Fruit fly (Drosophila melanogaster): ENCODE results near the gene CG17376.

Gene CG17376

DNA sequence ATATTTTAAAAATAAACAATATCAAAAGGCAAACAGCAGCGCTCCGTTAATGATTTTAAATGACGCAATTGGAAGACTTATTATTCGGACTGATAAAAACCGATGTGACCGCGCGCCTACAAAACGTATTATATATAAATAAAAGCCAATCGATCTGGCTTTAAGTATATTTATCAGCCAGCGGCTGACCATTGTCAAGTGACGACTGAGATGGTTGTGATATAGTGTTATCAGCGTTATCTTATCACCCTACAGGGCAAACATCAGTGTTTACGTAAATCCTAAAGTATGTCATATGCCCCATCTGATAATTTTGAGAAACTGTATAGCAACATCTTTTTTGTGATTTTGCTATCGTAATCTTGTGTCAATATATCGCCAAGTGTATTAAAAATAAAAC lies 11.3 kb downstream of the CG17376 start:
- TF ChIP-seq cnc (optimal IDR thresholded peaks at IDR 0.05), result no peak
- TF ChIP-seq CG7101 (tag; optimal IDR thresholded peaks at IDR 0.05), result no peak
- TF ChIP-seq CG14711 (tag; optimal IDR thresholded peaks at IDR 0.05), result no peak
- no peak for TF ChIP-seq Clk (GFP tag; optimal IDR thresholded peaks at IDR 0.05)
- TF ChIP-seq tj (GFP tag; optimal IDR thresholded peaks at IDR 0.05), result no peak
- peak; percentile 23 for TF ChIP-seq CG5204 (GFP tag; optimal IDR thresholded peaks at IDR 0.05)
- no peak for TF ChIP-seq bab1 (GFP tag; optimal IDR thresholded peaks at IDR 0.05)
- no peak for TF ChIP-seq Mnt (GFP tag; optimal IDR thresholded peaks at IDR 0.05)
- TF ChIP-seq CG12768 (GFP tag; optimal IDR thresholded peaks at IDR 0.05), result peak; percentile 48
- no peak for TF ChIP-seq pad (GFP tag; optimal IDR thresholded peaks at IDR 0.05)
- TF ChIP-seq CG1620 (GFP tag; optimal IDR thresholded peaks at IDR 0.05), result no peak
- TF ChIP-seq toe (GFP tag; optimal IDR thresholded peaks at IDR 0.05), result no peak
- TF ChIP-seq Crg-1 (GFP tag; optimal IDR thresholded peaks at IDR 0.05), result no peak
- TF ChIP-seq cic (GFP tag; optimal IDR thresholded peaks at IDR 0.05), result peak; percentile 80
- TF ChIP-seq Hr96 (GFP tag; optimal IDR thresholded peaks at IDR 0.05), result no peak
- TF ChIP-seq CG7045 (GFP tag; optimal IDR thresholded peaks at IDR 0.05), result peak; percentile 5
- peak; percentile 31 for TF ChIP-seq CG33017 (tag; optimal IDR thresholded peaks at IDR 0.05)
- no peak for TF ChIP-seq ovo (GFP tag; optimal IDR thresholded peaks at IDR 0.05)
- no peak for TF ChIP-seq CG11617 (GFP tag; optimal IDR thresholded peaks at IDR 0.05)
- TF ChIP-seq kay (GFP tag; ENCODE audit: borderline replicate concordance), result peak; percentile 94

DNA sequence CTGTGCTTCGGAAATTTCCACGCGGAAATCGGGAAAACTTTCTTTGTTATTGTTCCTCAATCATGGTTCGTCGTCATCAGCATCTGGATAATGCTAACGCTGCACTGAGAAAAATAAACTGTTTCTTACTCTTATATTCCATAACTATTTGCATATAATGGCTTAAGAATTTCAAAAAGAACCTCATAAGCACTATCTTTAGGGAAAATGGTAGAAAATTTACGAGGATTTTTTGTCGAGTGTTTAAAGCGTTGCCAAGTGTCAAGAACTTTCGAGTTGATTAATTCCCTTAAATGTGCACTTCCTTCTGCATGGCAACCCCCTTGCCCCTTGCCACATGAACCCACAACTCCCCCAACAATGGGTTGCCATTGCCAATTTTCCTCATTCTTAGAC lies 12.7 kb downstream of the CG17376 start:
- TF ChIP-seq Crg-1 (GFP tag; optimal IDR thresholded peaks at IDR 0.05), result no peak
- TF ChIP-seq cic (GFP tag; optimal IDR thresholded peaks at IDR 0.05), result no peak
- TF ChIP-seq CG7045 (GFP tag; optimal IDR thresholded peaks at IDR 0.05), result no peak
- no peak for TF ChIP-seq Clk (GFP tag; optimal IDR thresholded peaks at IDR 0.05)
- TF ChIP-seq bab1 (GFP tag; optimal IDR thresholded peaks at IDR 0.05), result no peak
- TF ChIP-seq CG11617 (GFP tag; optimal IDR thresholded peaks at IDR 0.05), result no peak
- no peak for TF ChIP-seq CG12768 (GFP tag; optimal IDR thresholded peaks at IDR 0.05)
- TF ChIP-seq CG33017 (tag; optimal IDR thresholded peaks at IDR 0.05), result no peak
- no peak for TF ChIP-seq Hr96 (GFP tag; optimal IDR thresholded peaks at IDR 0.05)
- no peak for TF ChIP-seq CG7101 (tag; optimal IDR thresholded peaks at IDR 0.05)
- TF ChIP-seq pad (GFP tag; optimal IDR thresholded peaks at IDR 0.05), result no peak
- TF ChIP-seq CG1620 (GFP tag; optimal IDR thresholded peaks at IDR 0.05), result no peak
- no peak for TF ChIP-seq CG14711 (tag; optimal IDR thresholded peaks at IDR 0.05)
- TF ChIP-seq tj (GFP tag; optimal IDR thresholded peaks at IDR 0.05), result no peak
- no peak for TF ChIP-seq kay (GFP tag; ENCODE audit: borderline replicate concordance)
- no peak for TF ChIP-seq toe (GFP tag; optimal IDR thresholded peaks at IDR 0.05)
- no peak for TF ChIP-seq ovo (GFP tag; optimal IDR thresholded peaks at IDR 0.05)
- TF ChIP-seq cnc (optimal IDR thresholded peaks at IDR 0.05), result no peak
- TF ChIP-seq CG5204 (GFP tag; optimal IDR thresholded peaks at IDR 0.05), result no peak

DNA sequence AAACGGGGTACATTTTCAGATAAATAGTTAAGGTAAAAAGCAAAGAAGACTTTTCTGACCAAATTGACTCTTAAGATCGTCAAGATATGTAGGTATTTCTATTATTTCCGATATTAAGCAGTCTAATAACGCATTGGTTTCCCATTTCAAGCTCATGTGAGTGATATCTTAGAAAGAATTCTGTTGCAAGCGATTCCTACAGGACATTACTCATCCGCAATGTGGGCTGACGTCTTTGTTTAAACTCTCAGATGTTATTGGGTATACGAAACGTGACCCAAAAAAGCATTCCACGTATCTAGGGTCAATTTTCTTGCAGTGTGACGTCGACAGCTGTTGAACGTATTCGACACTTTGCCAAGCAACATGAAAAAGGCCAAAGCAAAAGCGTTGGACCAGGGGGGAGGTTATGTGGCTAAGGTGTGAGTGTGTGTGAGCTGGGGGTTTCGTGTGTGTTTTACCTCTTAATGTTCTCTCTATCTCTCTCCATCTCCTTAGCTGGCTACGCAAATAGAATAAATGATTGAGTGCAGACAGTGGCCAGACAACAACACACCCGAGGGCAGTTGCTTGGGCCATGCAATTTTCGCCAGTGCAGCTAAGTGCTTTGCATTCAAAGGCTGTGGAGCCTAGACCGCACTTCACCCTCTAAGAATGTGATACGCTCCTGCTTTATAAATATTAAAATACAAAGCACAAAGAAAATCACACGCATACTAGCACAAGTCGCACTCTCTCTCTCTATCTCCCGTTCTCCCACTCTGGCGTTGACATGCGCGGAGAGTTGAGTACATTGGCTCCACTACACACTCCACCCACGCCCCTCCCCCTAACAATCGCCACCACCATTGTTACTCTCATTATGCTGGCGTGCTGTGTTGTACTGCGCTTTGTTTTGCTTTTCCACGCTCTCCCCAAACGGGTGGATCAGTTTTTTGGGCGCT lies 13.4 kb downstream of the CG17376 start:
- peak; percentile 85 for TF ChIP-seq pad (GFP tag; optimal IDR thresholded peaks at IDR 0.05)
- peak; percentile 78 for TF ChIP-seq Mnt (GFP tag; optimal IDR thresholded peaks at IDR 0.05)
- TF ChIP-seq CG1620 (GFP tag; optimal IDR thresholded peaks at IDR 0.05), result peak; percentile 80
- peak; percentile 57 for TF ChIP-seq tj (GFP tag; optimal IDR thresholded peaks at IDR 0.05)
- TF ChIP-seq CG11617 (GFP tag; optimal IDR thresholded peaks at IDR 0.05), result peak; percentile 96
- peak; percentile 86 for TF ChIP-seq ovo (GFP tag; optimal IDR thresholded peaks at IDR 0.05)
- peak; percentile 93 for TF ChIP-seq CG7101 (tag; optimal IDR thresholded peaks at IDR 0.05)
- peak; percentile 82 for TF ChIP-seq Clk (GFP tag; optimal IDR thresholded peaks at IDR 0.05)
- peak; percentile 97 for TF ChIP-seq CG12768 (GFP tag; optimal IDR thresholded peaks at IDR 0.05)
- TF ChIP-seq cnc (optimal IDR thresholded peaks at IDR 0.05), result no peak
- peak; percentile 94 for TF ChIP-seq cic (GFP tag; optimal IDR thresholded peaks at IDR 0.05)
- TF ChIP-seq Crg-1 (GFP tag; optimal IDR thresholded peaks at IDR 0.05), result peak; percentile 85
- peak; percentile 94 for TF ChIP-seq toe (GFP tag; optimal IDR thresholded peaks at IDR 0.05)
- TF ChIP-seq bab1 (GFP tag; optimal IDR thresholded peaks at IDR 0.05), result peak; percentile 90
- TF ChIP-seq kay (GFP tag; ENCODE audit: borderline replicate concordance), result peak; percentile 94
- TF ChIP-seq Hr96 (GFP tag; optimal IDR thresholded peaks at IDR 0.05), result peak; percentile 91
- peak; percentile 88 for TF ChIP-seq CG33017 (tag; optimal IDR thresholded peaks at IDR 0.05)
- peak; percentile 83 for TF ChIP-seq CG7045 (GFP tag; optimal IDR thresholded peaks at IDR 0.05)
- TF ChIP-seq CG5204 (GFP tag; optimal IDR thresholded peaks at IDR 0.05), result peak; percentile 95
- peak; percentile 76 for TF ChIP-seq CG14711 (tag; optimal IDR thresholded peaks at IDR 0.05)

DNA sequence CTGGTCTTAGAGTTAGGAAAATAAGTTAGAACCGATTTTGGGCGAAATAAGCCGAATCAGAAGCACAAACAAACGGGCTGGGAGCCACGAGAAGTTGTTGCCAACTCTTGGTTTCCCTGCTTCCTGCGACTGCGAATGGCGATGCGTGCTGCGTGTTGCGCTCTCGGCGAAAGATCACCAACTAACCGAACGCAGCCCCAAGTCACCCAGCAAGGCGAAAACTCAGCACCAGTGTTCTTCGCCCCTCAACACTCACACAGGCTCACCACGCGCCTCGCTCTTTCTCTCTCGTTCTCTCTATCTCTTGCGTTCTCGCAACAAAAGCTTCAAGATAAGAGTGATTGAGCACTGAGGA lies 14.0 kb downstream of the CG17376 start, which contains the start of gene nrv1:
TSS of gene nrv1 (minus strand) at position 188 of the 355 bp plus-strand sequence.
- TF ChIP-seq kay (GFP tag; ENCODE audit: borderline replicate concordance) (no peak), CG12768 (GFP tag; optimal IDR thresholded peaks at IDR 0.05) (no peak), ovo (GFP tag; optimal IDR thresholded peaks at IDR 0.05) (no peak), CG7101 (tag; optimal IDR thresholded peaks at IDR 0.05) (no peak), CG5204 (GFP tag; optimal IDR thresholded peaks at IDR 0.05) (no peak), Mnt (GFP tag; optimal IDR thresholded peaks at IDR 0.05) (no peak), tj (GFP tag; optimal IDR thresholded peaks at IDR 0.05) (no peak), toe (GFP tag; optimal IDR thresholded peaks at IDR 0.05) (no peak), CG1620 (GFP tag; optimal IDR thresholded peaks at IDR 0.05) (no peak), Hr96 (GFP tag; optimal IDR thresholded peaks at IDR 0.05) (no peak), pad (GFP tag; optimal IDR thresholded peaks at IDR 0.05) (no peak), CG14711 (tag; optimal IDR thresholded peaks at IDR 0.05) (no peak), cnc (optimal IDR thresholded peaks at IDR 0.05) (no peak), Crg-1 (GFP tag; optimal IDR thresholded peaks at IDR 0.05) (no peak), CG7045 (GFP tag; optimal IDR thresholded peaks at IDR 0.05) (no peak)

DNA sequence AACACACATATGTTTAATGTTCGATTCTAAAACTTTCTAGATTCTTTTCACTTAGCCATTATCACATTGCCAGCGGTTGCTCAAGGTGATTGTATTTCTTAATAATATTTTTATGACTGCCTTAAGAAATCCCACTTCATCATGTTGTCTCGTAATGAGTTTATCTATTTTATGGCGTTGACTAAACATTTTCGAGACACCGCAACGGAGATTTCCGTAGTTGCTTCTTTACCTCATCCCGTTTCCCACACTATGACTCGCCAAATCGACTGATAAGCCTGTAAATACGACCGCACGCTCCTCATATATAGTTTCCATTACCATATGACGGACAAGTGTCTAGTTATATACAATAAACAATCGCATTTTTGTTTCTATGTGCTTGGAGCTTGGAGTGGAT lies 15.1 kb downstream of the CG17376 start:
- TF ChIP-seq CG11617 (GFP tag; optimal IDR thresholded peaks at IDR 0.05), result no peak
- no peak for TF ChIP-seq tj (GFP tag; optimal IDR thresholded peaks at IDR 0.05)
- peak; percentile 0 for TF ChIP-seq CG12768 (GFP tag; optimal IDR thresholded peaks at IDR 0.05)
- TF ChIP-seq toe (GFP tag; optimal IDR thresholded peaks at IDR 0.05), result no peak
- TF ChIP-seq CG5204 (GFP tag; optimal IDR thresholded peaks at IDR 0.05), result no peak
- TF ChIP-seq CG14711 (tag; optimal IDR thresholded peaks at IDR 0.05), result no peak
- no peak for TF ChIP-seq ovo (GFP tag; optimal IDR thresholded peaks at IDR 0.05)
- TF ChIP-seq CG33017 (tag; optimal IDR thresholded peaks at IDR 0.05), result no peak
- TF ChIP-seq pad (GFP tag; optimal IDR thresholded peaks at IDR 0.05), result no peak
- TF ChIP-seq bab1 (GFP tag; optimal IDR thresholded peaks at IDR 0.05), result no peak
- TF ChIP-seq cic (GFP tag; optimal IDR thresholded peaks at IDR 0.05), result peak; percentile 53
- peak in 1 of 2 experiments; percentile 23 for TF ChIP-seq cnc (optimal IDR thresholded peaks at IDR 0.05)
- no peak for TF ChIP-seq Crg-1 (GFP tag; optimal IDR thresholded peaks at IDR 0.05)
- no peak for TF ChIP-seq CG1620 (GFP tag; optimal IDR thresholded peaks at IDR 0.05)
- TF ChIP-seq CG7045 (GFP tag; optimal IDR thresholded peaks at IDR 0.05), result no peak
- no peak for TF ChIP-seq Hr96 (GFP tag; optimal IDR thresholded peaks at IDR 0.05)
- peak; percentile 97 for TF ChIP-seq kay (GFP tag; ENCODE audit: borderline replicate concordance)
- TF ChIP-seq Clk (GFP tag; optimal IDR thresholded peaks at IDR 0.05), result no peak
- no peak for TF ChIP-seq Mnt (GFP tag; optimal IDR thresholded peaks at IDR 0.05)
- TF ChIP-seq CG7101 (tag; optimal IDR thresholded peaks at IDR 0.05), result peak; percentile 20
